ENCODE assay signal across 5 fruit fly cellular contexts in genomic region chr3R:15794258-15794727, dm6.
TF ChIP-seq lines count a peak whose summit lies in the region.

No protein-coding gene starts in this region.

TF ChIP-seq in whole organism, adult, 20 proteins besides CTCF, POLR2A, EP300 and RAD21 (continued from another document):
- peak; percentile 88 for TF ChIP-seq kay (GFP tag; lab: Kevin White, UChicago; ENCODE audit: borderline replicate concordance)
- no peak for TF ChIP-seq CG11617 (GFP tag; optimal IDR thresholded peaks at IDR 0.05; lab: Kevin White, UChicago)

TF ChIP-seq in whole organism, embryonic, 481 proteins besides CTCF, POLR2A, EP300 and RAD21 (continued from another document and continues in another):
- TF ChIP-seq CG18476 (GFP tag; optimal IDR thresholded peaks at IDR 0.05; lab: Kevin White, UChicago), result no peak
- TF ChIP-seq wor (GFP tag; IDR thresholded peaks at IDR 0.05; lab: Robert Waterston, UW), result no peak
- TF ChIP-seq Sry-δ (GFP tag; optimal IDR thresholded peaks at IDR 0.05; lab: Kevin White, UChicago), result peak; percentile 8
- peak; percentile 5 for TF ChIP-seq run (tag; optimal IDR thresholded peaks at IDR 0.05; lab: Kevin White, UChicago)
- no peak for TF ChIP-seq so (GFP tag; IDR thresholded peaks at IDR 0.05; lab: Robert Waterston, UW)
- TF ChIP-seq gsb (GFP tag; IDR thresholded peaks at IDR 0.05; lab: Robert Waterston, UW), result no peak
- no peak for TF ChIP-seq unc-4 (GFP tag; IDR thresholded peaks at IDR 0.05; lab: Robert Waterston, UW; ENCODE audit: partially characterized antibody)
- TF ChIP-seq CG17912 (GFP tag; optimal IDR thresholded peaks at IDR 0.05; lab: Kevin White, UChicago), result peak; percentile 71
- TF ChIP-seq ci (GFP tag; IDR thresholded peaks at IDR 0.05; lab: Robert Waterston, UW), result peak; percentile 61; the same call in 2 of the 3 replicates
- TF ChIP-seq CG12155 (GFP tag; optimal IDR thresholded peaks at IDR 0.05; lab: Kevin White, UChicago), result peak; percentile 5
- peak; percentile 16 for TF ChIP-seq grau (tag; optimal IDR thresholded peaks at IDR 0.05; lab: Kevin White, UChicago)
- peak; percentile 45 for TF ChIP-seq caup (GFP tag; optimal IDR thresholded peaks at IDR 0.05; lab: Kevin White, UChicago; ENCODE audit: severe bottlenecking)
- no peak for TF ChIP-seq corto (GFP tag; optimal IDR thresholded peaks at IDR 0.05; lab: Kevin White, UChicago)
- TF ChIP-seq CG9932 (GFP tag; IDR thresholded peaks at IDR 0.05; lab: Robert Waterston, UW), result peak; percentile 34; the same call in 1 of the 2 replicates
- no peak for TF ChIP-seq Oli (tag; optimal IDR thresholded peaks at IDR 0.05; lab: Kevin White, UChicago)
- TF ChIP-seq inv (GFP tag; IDR thresholded peaks at IDR 0.05; lab: Robert Waterston, UW; ENCODE audit: partially characterized antibody), result no peak
- TF ChIP-seq Med (GFP tag; lab: Kevin White, UChicago), result peak; percentile 86
- no peak for TF ChIP-seq CG30020 (tag; optimal IDR thresholded peaks at IDR 0.05; lab: Kevin White, UChicago)
- no peak for TF ChIP-seq CG2202 (tag; optimal IDR thresholded peaks at IDR 0.05; lab: Kevin White, UChicago)
- peak; percentile 53 for TF ChIP-seq nom (GFP tag; optimal IDR thresholded peaks at IDR 0.05; lab: Kevin White, UChicago)
- TF ChIP-seq CG2712 (tag; optimal IDR thresholded peaks at IDR 0.05; lab: Kevin White, UChicago), result peak; percentile 9
- peak; percentile 39 for TF ChIP-seq Nf-YC (tag; optimal IDR thresholded peaks at IDR 0.05; lab: Kevin White, UChicago)
- peak; percentile 46 for TF ChIP-seq CG2116 (GFP tag; optimal IDR thresholded peaks at IDR 0.05; lab: Kevin White, UChicago)
- TF ChIP-seq MTF-1 (GFP tag; optimal IDR thresholded peaks at IDR 0.05; lab: Kevin White, UChicago; ENCODE audit: borderline replicate concordance), result peak; percentile 51
- TF ChIP-seq MESR4 (GFP tag; optimal IDR thresholded peaks at IDR 0.05; lab: Kevin White, UChicago), result peak; percentile 25
- TF ChIP-seq sna (GFP tag; IDR thresholded peaks at IDR 0.05; lab: Robert Waterston, UW; ENCODE audit: partially characterized antibody), result no peak
- peak; percentile 67 for TF ChIP-seq ATbp (GFP tag; optimal IDR thresholded peaks at IDR 0.05; lab: Kevin White, UChicago)
- peak; percentile 24 for TF ChIP-seq zf30C (GFP tag; optimal IDR thresholded peaks at IDR 0.05; lab: Kevin White, UChicago)
- TF ChIP-seq pb (GFP tag; optimal IDR thresholded peaks at IDR 0.05; lab: Kevin White, UChicago), result no peak
- peak; percentile 73 for TF ChIP-seq pho (GFP tag; optimal IDR thresholded peaks at IDR 0.05; lab: Kevin White, UChicago)
- TF ChIP-seq schlank (tag; optimal IDR thresholded peaks at IDR 0.05; lab: Kevin White, UChicago), result peak; percentile 13
- TF ChIP-seq da (GFP tag; optimal IDR thresholded peaks at IDR 0.05; lab: Kevin White, UChicago), result peak; percentile 22

TF ChIP-seq in whole organism, prepupa, 60 proteins besides CTCF, POLR2A, EP300 and RAD21 (continued from another document and continues in another):
- TF ChIP-seq ss (GFP tag; optimal IDR thresholded peaks at IDR 0.05; lab: Kevin White, UChicago) (peak in 1 of 2 experiments; percentile 68), cyc (GFP tag; optimal IDR thresholded peaks at IDR 0.05; lab: Kevin White, UChicago) (no peak), CG11902 (GFP tag; optimal IDR thresholded peaks at IDR 0.05; lab: Kevin White, UChicago) (no peak), CG6163 (GFP tag; IDR thresholded peaks at IDR 0.05; lab: Robert Waterston, UW) (peak; percentile 51; the same call in 1 of the 3 replicates), pdm3 (GFP tag; optimal IDR thresholded peaks at IDR 0.05; lab: Kevin White, UChicago) (no peak), Smox (GFP tag; optimal IDR thresholded peaks at IDR 0.05; lab: Kevin White, UChicago) (no peak), Eip75B (GFP tag; optimal IDR thresholded peaks at IDR 0.05; lab: Kevin White, UChicago) (no peak), CG31627 (GFP tag; optimal IDR thresholded peaks at IDR 0.05; lab: Kevin White, UChicago) (no peak), CG6854 (GFP tag; optimal IDR thresholded peaks at IDR 0.05; lab: Kevin White, UChicago) (peak; percentile 47), CG9139 (GFP tag; optimal IDR thresholded peaks at IDR 0.05; lab: Kevin White, UChicago) (no peak), dac (GFP tag; optimal IDR thresholded peaks at IDR 0.05; lab: Kevin White, UChicago) (no peak), CG6808 (GFP tag; optimal IDR thresholded peaks at IDR 0.05; lab: Kevin White, UChicago) (peak; percentile 33), fd85E (GFP tag; optimal IDR thresholded peaks at IDR 0.05; lab: Kevin White, UChicago) (no peak), CG8319 (GFP tag; optimal IDR thresholded peaks at IDR 0.05; lab: Kevin White, UChicago) (no peak), salr (GFP tag; optimal IDR thresholded peaks at IDR 0.05; lab: Kevin White, UChicago) (peak in 1 of 2 experiments; percentile 11), Ets21C (GFP tag; optimal IDR thresholded peaks at IDR 0.05; lab: Kevin White, UChicago) (no peak), Eip78C (GFP tag; lab: Kevin White, UChicago) (peak; percentile 73), CG15336 (GFP tag; IDR thresholded peaks at IDR 0.05; lab: Robert Waterston, UW) (peak; percentile 35; the same call in 1 of the 2 replicates), Hr38 (GFP tag; optimal IDR thresholded peaks at IDR 0.05; lab: Kevin White, UChicago) (no peak), eg (GFP tag; IDR thresholded peaks at IDR 0.05; lab: Robert Waterston, UW) (no peak; the same call in 2 of the 3 replicates), CG3919 (GFP tag; optimal IDR thresholded peaks at IDR 0.05; lab: Kevin White, UChicago) (peak; percentile 47), vri (GFP tag; optimal IDR thresholded peaks at IDR 0.05; lab: Kevin White, UChicago) (peak; percentile 61), spab (GFP tag; optimal IDR thresholded peaks at IDR 0.05; lab: Kevin White, UChicago) (no peak), Blimp-1 (GFP tag; optimal IDR thresholded peaks at IDR 0.05; lab: Kevin White, UChicago) (no peak), Hr39 (GFP tag; optimal IDR thresholded peaks at IDR 0.05; lab: Kevin White, UChicago) (no peak), OdsH (GFP tag; optimal IDR thresholded peaks at IDR 0.05; lab: Kevin White, UChicago) (no peak), CG11762 (GFP tag; optimal IDR thresholded peaks at IDR 0.05; lab: Kevin White, UChicago; ENCODE audit: insufficient read depth) (no peak), lz (GFP tag; optimal IDR thresholded peaks at IDR 0.05; lab: Kevin White, UChicago) (no peak), Gug (GFP tag; IDR thresholded peaks at IDR 0.05; lab: Robert Waterston, UW) (no peak), CG11294 (GFP tag; IDR thresholded peaks at IDR 0.05; lab: Robert Waterston, UW) (no peak), fkh (GFP tag; optimal IDR thresholded peaks at IDR 0.05; lab: Kevin White, UChicago) (peak; percentile 95), Met (GFP tag; optimal IDR thresholded peaks at IDR 0.05; lab: Kevin White, UChicago) (no peak), dsx (GFP tag; optimal IDR thresholded peaks at IDR 0.05; lab: Kevin White, UChicago; ENCODE audit: poor library complexity, severe bottlenecking) (no peak), CG6276 (GFP tag; optimal IDR thresholded peaks at IDR 0.05; lab: Kevin White, UChicago) (no peak)

TF ChIP-seq in whole organism, pupa, 21 proteins besides CTCF, POLR2A, EP300 and RAD21 (continued from another document):
- no peak for TF ChIP-seq rn (GFP tag; IDR thresholded peaks at IDR 0.05; lab: Robert Waterston, UW)
TF ChIP-seq in whole organism, pupa: peak in this region for 9.

TF ChIP-seq in whole organism, wandering third instar larva, 38 proteins besides CTCF, POLR2A, EP300 and RAD21 (continued from another document):
- TF ChIP-seq dsf (GFP tag; optimal IDR thresholded peaks at IDR 0.05; lab: Kevin White, UChicago; ENCODE audit: borderline replicate concordance), result no peak
- TF ChIP-seq jim (GFP tag; optimal IDR thresholded peaks at IDR 0.05; lab: Kevin White, UChicago), result peak; percentile 78
- TF ChIP-seq Jra (GFP tag; optimal IDR thresholded peaks at IDR 0.05; lab: Kevin White, UChicago), result peak; percentile 65
- peak; percentile 19 for TF ChIP-seq OdsH (GFP tag; optimal IDR thresholded peaks at IDR 0.05; lab: Kevin White, UChicago)
- no peak for TF ChIP-seq HLH106 (tag; optimal IDR thresholded peaks at IDR 0.05; lab: Kevin White, UChicago)
- TF ChIP-seq Dif (GFP tag; optimal IDR thresholded peaks at IDR 0.05; lab: Kevin White, UChicago; ENCODE audit: partially characterized antibody), result no peak
- TF ChIP-seq br (GFP tag; optimal IDR thresholded peaks at IDR 0.05; lab: Kevin White, UChicago), result peak; percentile 46
- TF ChIP-seq Abd-B (GFP tag; optimal IDR thresholded peaks at IDR 0.05; lab: Kevin White, UChicago), result no peak
- TF ChIP-seq CG32264 (GFP tag; optimal IDR thresholded peaks at IDR 0.05; lab: Kevin White, UChicago), result peak; percentile 27
- TF ChIP-seq ey (GFP tag; optimal IDR thresholded peaks at IDR 0.05; lab: Kevin White, UChicago), result peak; percentile 8
- peak; percentile 39 for TF ChIP-seq sage (GFP tag; optimal IDR thresholded peaks at IDR 0.05; lab: Kevin White, UChicago)
- no peak for TF ChIP-seq Myc (optimal IDR thresholded peaks at IDR 0.05; lab: Kevin White, UChicago)
- no peak for TF ChIP-seq CG9705 (GFP tag; optimal IDR thresholded peaks at IDR 0.05; lab: Kevin White, UChicago)
- TF ChIP-seq Vsx2 (GFP tag; optimal IDR thresholded peaks at IDR 0.05; lab: Kevin White, UChicago; ENCODE audit: partially characterized antibody), result no peak
- TF ChIP-seq dmrt93B (GFP tag; optimal IDR thresholded peaks at IDR 0.05; lab: Kevin White, UChicago), result no peak
- TF ChIP-seq GATAd (GFP tag; optimal IDR thresholded peaks at IDR 0.05; lab: Kevin White, UChicago), result no peak
- TF ChIP-seq Sp1 (GFP tag; optimal IDR thresholded peaks at IDR 0.05; lab: Kevin White, UChicago), result peak; percentile 42
